ENCODE assay signal across 1 fruit fly cellular context in the genomic region with DNA sequence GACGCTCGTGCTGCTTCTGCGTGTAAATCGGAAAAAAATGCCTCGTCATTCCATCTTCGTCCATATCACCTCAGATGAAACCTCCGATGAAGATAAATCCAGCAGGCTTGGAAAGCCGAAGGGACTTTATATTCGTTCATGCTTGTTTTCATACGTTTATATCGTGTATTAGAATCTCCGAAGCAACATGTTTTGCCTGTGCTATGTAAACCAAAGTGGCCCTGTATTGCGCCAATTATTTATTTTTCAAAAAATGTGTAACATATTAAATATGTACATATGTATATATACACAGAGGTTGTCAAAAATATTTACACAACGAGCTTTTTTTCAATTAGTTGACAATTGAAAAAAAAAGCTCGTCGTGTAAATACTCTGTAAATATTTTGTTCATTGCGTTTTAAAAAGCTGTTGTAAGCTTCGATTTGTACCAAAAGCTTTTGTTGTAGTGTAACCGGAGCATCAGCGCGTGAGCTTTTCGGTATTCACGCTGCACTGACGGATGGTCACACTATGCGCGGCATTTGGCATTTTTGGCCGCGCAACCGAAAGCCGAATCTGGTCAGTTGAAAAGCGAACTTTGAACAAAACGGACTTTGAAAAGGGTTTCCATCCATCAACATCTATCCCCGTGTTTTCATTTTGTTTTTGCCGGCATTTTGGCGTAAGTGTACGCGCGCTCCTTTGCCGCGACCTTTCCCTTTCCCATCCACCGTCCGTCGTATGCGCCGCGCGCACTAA.
A peak's percentile ranks its signal among the peaks of the same experiment; 100 is the strongest.
TF ChIP-seq lines count a peak whose summit lies in the region.

CG12065 (plus strand) TSS at position 563 of the 741 bp plus-strand sequence.

TF ChIP-seq in whole organism, embryonic, 481 proteins besides CTCF, POLR2A, EP300 and RAD21 (continued from another document and continues in another):
- TF ChIP-seq Tbp (GFP tag; optimal IDR thresholded peaks at IDR 0.05; lab: Kevin White, UChicago) (no peak), cato (GFP tag; optimal IDR thresholded peaks at IDR 0.05; lab: Kevin White, UChicago; ENCODE audit: borderline replicate concordance) (no peak), Opbp (GFP tag; IDR thresholded peaks at IDR 0.05; lab: Robert Waterston, UW; ENCODE audit: partially characterized antibody) (peak; percentile 67; the same call in 1 of the 3 replicates), MBD-R2 (GFP tag; IDR thresholded peaks at IDR 0.05; lab: Robert Waterston, UW) (no peak; the same call in 1 of the 2 replicates), nmo (GFP tag; optimal IDR thresholded peaks at IDR 0.05; lab: Kevin White, UChicago) (peak; percentile 26), gcm2 (GFP tag; optimal IDR thresholded peaks at IDR 0.05; lab: Kevin White, UChicago) (no peak), Doc3 (GFP tag; IDR thresholded peaks at IDR 0.05; lab: Robert Waterston, UW; ENCODE audit: partially characterized antibody) (no peak), CG1603 (tag; optimal IDR thresholded peaks at IDR 0.05; lab: Kevin White, UChicago) (peak; percentile 26), CrebB (tag; optimal IDR thresholded peaks at IDR 0.05; lab: Kevin White, UChicago) (no peak), ranshi (GFP tag; IDR thresholded peaks at IDR 0.05; lab: Robert Waterston, UW) (peak; percentile 16; the same call in 1 of the 2 replicates), CG1647 (GFP tag; optimal IDR thresholded peaks at IDR 0.05; lab: Kevin White, UChicago) (no peak), crp (GFP tag; optimal IDR thresholded peaks at IDR 0.05; lab: Kevin White, UChicago) (no peak), CkIIα-i1 (GFP tag; IDR thresholded peaks at IDR 0.05; lab: Robert Waterston, UW) (no peak), CG15073 (GFP tag; optimal IDR thresholded peaks at IDR 0.05; lab: Kevin White, UChicago) (no peak), wor (GFP tag; IDR thresholded peaks at IDR 0.05; lab: Robert Waterston, UW) (no peak), MTF-1 (GFP tag; optimal IDR thresholded peaks at IDR 0.05; lab: Kevin White, UChicago; ENCODE audit: borderline replicate concordance) (peak; percentile 75), cwo (GFP tag; optimal IDR thresholded peaks at IDR 0.05; lab: Kevin White, UChicago) (no peak), CG13894 (tag; optimal IDR thresholded peaks at IDR 0.05; lab: Kevin White, UChicago) (peak; percentile 41), tap (tag; optimal IDR thresholded peaks at IDR 0.05; lab: Kevin White, UChicago) (peak; percentile 69), esg (GFP tag; conservative IDR thresholded peaks at IDR 0.05; lab: Robert Waterston, UW) (no peak), cg (GFP tag; optimal IDR thresholded peaks at IDR 0.05; lab: Kevin White, UChicago) (no peak), Ravus (GFP tag; IDR thresholded peaks at IDR 0.05; lab: Robert Waterston, UW) (no peak), Antp (GFP tag; optimal IDR thresholded peaks at IDR 0.05; lab: Kevin White, UChicago) (no peak), CG2202 (tag; optimal IDR thresholded peaks at IDR 0.05; lab: Kevin White, UChicago) (peak; percentile 35), D (optimal IDR thresholded peaks at IDR 0.05; lab: Kevin White, UChicago) (no peak), D (GFP tag; optimal IDR thresholded peaks at IDR 0.05; lab: Kevin White, UChicago) (peak; percentile 11), dati (GFP tag; IDR thresholded peaks at IDR 0.05; lab: Robert Waterston, UW) (no peak), CG11695 (GFP tag; IDR thresholded peaks at IDR 0.05; lab: Robert Waterston, UW) (no peak; the same call in 2 of the 3 replicates), CG7786 (GFP tag; optimal IDR thresholded peaks at IDR 0.05; lab: Kevin White, UChicago) (no peak), CG12659 (GFP tag; optimal IDR thresholded peaks at IDR 0.05; lab: Kevin White, UChicago) (peak; percentile 31), pnt (GFP tag; optimal IDR thresholded peaks at IDR 0.05; lab: Kevin White, UChicago) (no peak), CG12071 (GFP tag; optimal IDR thresholded peaks at IDR 0.05; lab: Kevin White, UChicago) (peak; percentile 32), ro (GFP tag; IDR thresholded peaks at IDR 0.05; lab: Robert Waterston, UW) (no peak), nau (GFP tag; optimal IDR thresholded peaks at IDR 0.05; lab: Kevin White, UChicago) (peak; percentile 10), sc (optimal IDR thresholded peaks at IDR 0.05; lab: Kevin White, UChicago) (no peak), sc (GFP tag; optimal IDR thresholded peaks at IDR 0.05; lab: Kevin White, UChicago) (no peak), mld (GFP tag; IDR thresholded peaks at IDR 0.05; lab: Robert Waterston, UW; ENCODE audit: partially characterized antibody) (no peak), dysf (GFP tag; IDR thresholded peaks at IDR 0.05; lab: Robert Waterston, UW) (no peak; the same call in 2 of the 3 replicates), CG7928 (GFP tag; optimal IDR thresholded peaks at IDR 0.05; lab: Kevin White, UChicago) (no peak), Dfd (GFP tag; optimal IDR thresholded peaks at IDR 0.05; lab: Kevin White, UChicago) (no peak), row (GFP tag; IDR thresholded peaks at IDR 0.05; lab: Robert Waterston, UW) (no peak), Ets97D (GFP tag; optimal IDR thresholded peaks at IDR 0.05; lab: Kevin White, UChicago) (no peak), Stat92E (GFP tag; optimal IDR thresholded peaks at IDR 0.05; lab: Kevin White, UChicago) (peak in 1 of 3 experiments; percentile 35), ase (GFP tag; IDR thresholded peaks at IDR 0.05; lab: Robert Waterston, UW) (no peak), Dip3 (GFP tag; optimal IDR thresholded peaks at IDR 0.05; lab: Kevin White, UChicago) (no peak), trh (GFP tag; optimal IDR thresholded peaks at IDR 0.05; lab: Kevin White, UChicago) (no peak), CG8944 (GFP tag; optimal IDR thresholded peaks at IDR 0.05; lab: Kevin White, UChicago) (no peak), ken (GFP tag; IDR thresholded peaks at IDR 0.05; lab: Robert Waterston, UW) (no peak), Rx (GFP tag; IDR thresholded peaks at IDR 0.05; lab: Robert Waterston, UW) (no peak), chm (GFP tag; IDR thresholded peaks at IDR 0.05; lab: Robert Waterston, UW) (peak; percentile 60; the same call in 1 of the 2 replicates), CG17568 (GFP tag; optimal IDR thresholded peaks at IDR 0.05; lab: Kevin White, UChicago) (peak; percentile 76), CG8478 (optimal IDR thresholded peaks at IDR 0.05; lab: Kevin White, UChicago) (no peak), run (tag; optimal IDR thresholded peaks at IDR 0.05; lab: Kevin White, UChicago) (peak; percentile 51), CG4424 (GFP tag; optimal IDR thresholded peaks at IDR 0.05; lab: Kevin White, UChicago) (no peak), trem (tag; optimal IDR thresholded peaks at IDR 0.05; lab: Kevin White, UChicago) (peak; percentile 29), dmrt11E (tag; optimal IDR thresholded peaks at IDR 0.05; lab: Kevin White, UChicago) (peak; percentile 19), ewg (GFP tag; optimal IDR thresholded peaks at IDR 0.05; lab: Kevin White, UChicago) (no peak), Dll (GFP tag; IDR thresholded peaks at IDR 0.05; lab: Robert Waterston, UW; ENCODE audit: partially characterized antibody) (no peak), CG10147 (GFP tag; optimal IDR thresholded peaks at IDR 0.05; lab: Kevin White, UChicago) (no peak), CG10209 (GFP tag; optimal IDR thresholded peaks at IDR 0.05; lab: Kevin White, UChicago) (peak; percentile 2), ara (GFP tag; IDR thresholded peaks at IDR 0.05; lab: Robert Waterston, UW) (no peak), Sin3A (optimal IDR thresholded peaks at IDR 0.05; lab: Kevin White, UChicago) (no peak), Ssrp (tag; optimal IDR thresholded peaks at IDR 0.05; lab: Kevin White, UChicago) (no peak), pros (GFP tag; optimal IDR thresholded peaks at IDR 0.05; lab: Kevin White, UChicago) (no peak), E2f1 (GFP tag; IDR thresholded peaks at IDR 0.05; lab: Robert Waterston, UW) (no peak), CG10654 (GFP tag; optimal IDR thresholded peaks at IDR 0.05; lab: Kevin White, UChicago) (no peak), stc (GFP tag; IDR thresholded peaks at IDR 0.05; lab: Robert Waterston, UW) (no peak), CG1602 (GFP tag; optimal IDR thresholded peaks at IDR 0.05; lab: Kevin White, UChicago) (no peak), CG12769 (tag; optimal IDR thresholded peaks at IDR 0.05; lab: Kevin White, UChicago) (peak; percentile 38), CG6791 (GFP tag; IDR thresholded peaks at IDR 0.05; lab: Robert Waterston, UW; ENCODE audit: partially characterized antibody) (no peak), CG14050 (GFP tag; IDR thresholded peaks at IDR 0.05; lab: Robert Waterston, UW) (no peak), fd96Cb (tag; optimal IDR thresholded peaks at IDR 0.05; lab: Kevin White, UChicago) (peak; percentile 17), CG7271 (tag; optimal IDR thresholded peaks at IDR 0.05; lab: Kevin White, UChicago) (peak; percentile 60), slou (GFP tag; optimal IDR thresholded peaks at IDR 0.05; lab: Kevin White, UChicago) (no peak), cas (GFP tag; IDR thresholded peaks at IDR 0.05; lab: Robert Waterston, UW) (no peak), CG17328 (GFP tag; IDR thresholded peaks at IDR 0.05; lab: Robert Waterston, UW) (no peak), Xrp1 (GFP tag; IDR thresholded peaks at IDR 0.05; lab: Robert Waterston, UW) (0 out of 2 replicates have a peak, but pooled peaks have one; percentile 6), CG34376 (GFP tag; optimal IDR thresholded peaks at IDR 0.05; lab: Kevin White, UChicago) (peak; percentile 68), CG43689 (GFP tag; IDR thresholded peaks at IDR 0.05; lab: Robert Waterston, UW) (no peak), dimm (GFP tag; IDR thresholded peaks at IDR 0.05; lab: Robert Waterston, UW) (no peak), pum (GFP tag; optimal IDR thresholded peaks at IDR 0.05; lab: Kevin White, UChicago) (no peak), CG9817 (tag; optimal IDR thresholded peaks at IDR 0.05; lab: Kevin White, UChicago) (peak; percentile 41), corto (GFP tag; optimal IDR thresholded peaks at IDR 0.05; lab: Kevin White, UChicago) (peak; percentile 12), Vsx1 (GFP tag; optimal IDR thresholded peaks at IDR 0.05; lab: Kevin White, UChicago) (peak; percentile 32), Gug (GFP tag; IDR thresholded peaks at IDR 0.05; lab: Robert Waterston, UW) (no peak), Lhr (GFP tag; optimal IDR thresholded peaks at IDR 0.05; lab: Kevin White, UChicago) (peak; percentile 90), pzg (GFP tag; optimal IDR thresholded peaks at IDR 0.05; lab: Kevin White, UChicago) (peak; percentile 94), scrt (GFP tag; optimal IDR thresholded peaks at IDR 0.05; lab: Kevin White, UChicago) (peak; percentile 57), Ada2b (GFP tag; IDR thresholded peaks at IDR 0.05; lab: Robert Waterston, UW) (peak; percentile 9; the same call in 1 of the 2 replicates), HmgZ (tag; optimal IDR thresholded peaks at IDR 0.05; lab: Kevin White, UChicago) (peak; percentile 88), CG12104 (GFP tag; optimal IDR thresholded peaks at IDR 0.05; lab: Kevin White, UChicago) (peak; percentile 42), hb (GFP tag; IDR thresholded peaks at IDR 0.05; lab: Robert Waterston, UW; ENCODE audit: partially characterized antibody) (no peak), CG7987 (GFP tag; optimal IDR thresholded peaks at IDR 0.05; lab: Kevin White, UChicago) (peak; percentile 52), peb (GFP tag; IDR thresholded peaks at IDR 0.05; lab: Robert Waterston, UW) (no peak), NfI (GFP tag; optimal IDR thresholded peaks at IDR 0.05; lab: Kevin White, UChicago) (no peak), klu (GFP tag; IDR thresholded peaks at IDR 0.05; lab: Robert Waterston, UW) (no peak), kay (GFP tag; optimal IDR thresholded peaks at IDR 0.05; lab: Kevin White, UChicago) (no peak), shn (GFP tag; optimal IDR thresholded peaks at IDR 0.05; lab: Kevin White, UChicago) (no peak), ab (GFP tag; optimal IDR thresholded peaks at IDR 0.05; lab: Kevin White, UChicago) (no peak), h (optimal IDR thresholded peaks at IDR 0.05; lab: Kevin White, UChicago) (no peak), CG16779 (GFP tag; IDR thresholded peaks at IDR 0.05; lab: Robert Waterston, UW) (no peak), CG16863 (GFP tag; optimal IDR thresholded peaks at IDR 0.05; lab: Kevin White, UChicago) (no peak), HmgD (GFP tag; optimal IDR thresholded peaks at IDR 0.05; lab: Kevin White, UChicago) (no peak), CG4707 (GFP tag; optimal IDR thresholded peaks at IDR 0.05; lab: Kevin White, UChicago) (peak; percentile 43), GATAe (GFP tag; conservative IDR thresholded peaks at IDR 0.05; lab: Robert Waterston, UW) (no peak), lbe (GFP tag; optimal IDR thresholded peaks at IDR 0.05; lab: Kevin White, UChicago) (no peak), CG8765 (GFP tag; IDR thresholded peaks at IDR 0.05; lab: Robert Waterston, UW) (no peak), pho (GFP tag; optimal IDR thresholded peaks at IDR 0.05; lab: Kevin White, UChicago) (no peak), CG18764 (GFP tag; optimal IDR thresholded peaks at IDR 0.05; lab: Kevin White, UChicago) (no peak), Bdp1 (GFP tag; optimal IDR thresholded peaks at IDR 0.05; lab: Kevin White, UChicago) (no peak), NC2α (GFP tag; optimal IDR thresholded peaks at IDR 0.05; lab: Kevin White, UChicago) (no peak), zen2 (GFP tag; IDR thresholded peaks at IDR 0.05; lab: Robert Waterston, UW; ENCODE audit: partially characterized antibody) (no peak), Nf-YA (GFP tag; IDR thresholded peaks at IDR 0.05; lab: Robert Waterston, UW) (no peak), CG34422 (GFP tag; IDR thresholded peaks at IDR 0.05; lab: Robert Waterston, UW) (peak; percentile 39; the same call in 1 of the 3 replicates), ap (GFP tag; IDR thresholded peaks at IDR 0.05; lab: Robert Waterston, UW) (no peak), CG10321 (GFP tag; IDR thresholded peaks at IDR 0.05; lab: Robert Waterston, UW) (no peak), bab2 (GFP tag; optimal IDR thresholded peaks at IDR 0.05; lab: Kevin White, UChicago) (peak; percentile 13), CG7357 (GFP tag; IDR thresholded peaks at IDR 0.05; lab: Robert Waterston, UW) (no peak), HLH54F (GFP tag; optimal IDR thresholded peaks at IDR 0.05; lab: Kevin White, UChicago) (no peak), ERR (GFP tag; optimal IDR thresholded peaks at IDR 0.05; lab: Kevin White, UChicago) (no peak), CG8089 (GFP tag; optimal IDR thresholded peaks at IDR 0.05; lab: Kevin White, UChicago) (no peak), Atf-2 (GFP tag; optimal IDR thresholded peaks at IDR 0.05; lab: Kevin White, UChicago) (no peak), CG4404 (GFP tag; IDR thresholded peaks at IDR 0.05; lab: Robert Waterston, UW) (no peak), nerfin-2 (GFP tag; IDR thresholded peaks at IDR 0.05; lab: Robert Waterston, UW; ENCODE audit: partially characterized antibody) (no peak), dpn (GFP tag; optimal IDR thresholded peaks at IDR 0.05; lab: Kevin White, UChicago) (no peak), onecut (GFP tag; IDR thresholded peaks at IDR 0.05; lab: Robert Waterston, UW) (no peak)
